Fruit fly (Drosophila melanogaster): ENCODE results near the gene Nepl17.

Nepl17 gene

DNA sequence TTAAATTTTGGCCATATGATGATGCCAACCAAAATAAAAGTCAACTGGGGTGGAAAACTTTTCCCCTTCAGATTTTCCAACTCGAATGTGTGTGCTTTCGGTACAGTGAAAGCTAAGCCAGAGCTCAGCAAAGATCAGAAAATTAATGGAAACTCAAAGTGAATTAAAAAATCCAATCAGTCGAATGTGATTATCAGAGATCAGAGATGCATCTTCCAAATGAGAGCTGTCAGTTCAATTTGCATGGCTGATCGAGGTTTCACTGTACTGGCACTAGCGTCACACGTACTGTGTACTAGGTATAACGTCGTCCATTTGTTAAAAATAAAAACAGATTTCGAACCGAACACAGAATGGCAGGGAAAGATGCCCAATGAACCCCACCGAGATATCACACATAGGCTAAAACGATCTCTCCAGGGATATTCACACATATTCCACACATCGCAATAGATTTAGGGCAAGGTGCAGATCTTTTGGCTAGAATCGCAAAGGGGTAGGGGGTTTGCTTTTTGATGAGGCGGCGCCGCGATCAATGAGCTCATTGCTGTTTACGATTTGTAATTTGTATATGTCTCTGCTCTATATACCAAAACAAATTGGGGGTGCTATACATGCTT, 32.2 kb downstream of the Nepl17 start (continued):
- TF ChIP-seq nau (GFP tag; optimal IDR thresholded peaks at IDR 0.05) (peak; percentile 36), CG13424 (tag; optimal IDR thresholded peaks at IDR 0.05) (peak; percentile 75), CG4328 (GFP tag; optimal IDR thresholded peaks at IDR 0.05) (peak; percentile 8), maf-S (GFP tag; optimal IDR thresholded peaks at IDR 0.05) (peak; percentile 68), kni (GFP tag; optimal IDR thresholded peaks at IDR 0.05) (no peak), CG5953 (GFP tag; IDR thresholded peaks at IDR 0.05) (peak; percentile 66), dmrt99B (tag; optimal IDR thresholded peaks at IDR 0.05) (peak; percentile 71), BtbVII (GFP tag; optimal IDR thresholded peaks at IDR 0.05) (peak; percentile 30), CG8944 (GFP tag; optimal IDR thresholded peaks at IDR 0.05) (peak; percentile 66), tna (GFP tag; IDR thresholded peaks at IDR 0.05; ENCODE audit: partially characterized antibody) (no peak), Deaf1 (tag; optimal IDR thresholded peaks at IDR 0.05) (no peak), bcd (GFP tag; optimal IDR thresholded peaks at IDR 0.05) (peak; percentile 76), Fer2 (tag; optimal IDR thresholded peaks at IDR 0.05) (peak; percentile 46), CG1792 (GFP tag; optimal IDR thresholded peaks at IDR 0.05) (peak; percentile 40), cwo (GFP tag; optimal IDR thresholded peaks at IDR 0.05) (peak; percentile 6), ATbp (GFP tag; optimal IDR thresholded peaks at IDR 0.05) (peak; percentile 61), ac (GFP tag; optimal IDR thresholded peaks at IDR 0.05) (no peak), CG14014 (GFP tag; IDR thresholded peaks at IDR 0.05) (peak; percentile 81), Ets97D (GFP tag; optimal IDR thresholded peaks at IDR 0.05) (peak; percentile 32), Doc2 (GFP tag; IDR thresholded peaks at IDR 0.05) (0 out of 2 replicates have a peak, but pooled peaks have one; percentile 35), gro (GFP tag; optimal IDR thresholded peaks at IDR 0.05) (peak; percentile 85), dpn (GFP tag; optimal IDR thresholded peaks at IDR 0.05) (peak; percentile 84 to 88), gce (GFP tag; IDR thresholded peaks at IDR 0.05) (peak; percentile 65; the same call in 1 of the 3 replicates), tap (tag; optimal IDR thresholded peaks at IDR 0.05) (peak; percentile 57), jing (GFP tag; optimal IDR thresholded peaks at IDR 0.05) (peak; percentile 62), CG6791 (GFP tag; IDR thresholded peaks at IDR 0.05; ENCODE audit: partially characterized antibody) (no peak), CG2202 (tag; optimal IDR thresholded peaks at IDR 0.05) (peak; percentile 21), CG3847 (GFP tag; IDR thresholded peaks at IDR 0.05) (peak; percentile 80), sr (GFP tag; IDR thresholded peaks at IDR 0.05) (peak; percentile 54; the same call in 2 of the 3 replicates), Dref (GFP tag; IDR thresholded peaks at IDR 0.05) (0 out of 2 replicates have a peak, but pooled peaks have one; percentile 10), Gsc (GFP tag; IDR thresholded peaks at IDR 0.05) (no peak), Bteb2 (GFP tag; optimal IDR thresholded peaks at IDR 0.05) (peak; percentile 81), mam (GFP tag; optimal IDR thresholded peaks at IDR 0.05) (peak; percentile 87), Xrp1 (GFP tag; IDR thresholded peaks at IDR 0.05) (peak; percentile 68), ind (GFP tag; optimal IDR thresholded peaks at IDR 0.05) (peak; percentile 85), Dp (GFP tag; optimal IDR thresholded peaks at IDR 0.05) (no peak), Meics (GFP tag; optimal IDR thresholded peaks at IDR 0.05) (peak; percentile 67), CG32772 (GFP tag; IDR thresholded peaks at IDR 0.05) (peak; percentile 86), Poxn (GFP tag; IDR thresholded peaks at IDR 0.05) (no peak), D (optimal IDR thresholded peaks at IDR 0.05) (no peak), D (GFP tag; optimal IDR thresholded peaks at IDR 0.05) (peak; percentile 21), CG12219 (GFP tag; optimal IDR thresholded peaks at IDR 0.05) (peak; percentile 73), org-1 (GFP tag; optimal IDR thresholded peaks at IDR 0.05) (peak; percentile 53), Dll (GFP tag; IDR thresholded peaks at IDR 0.05; ENCODE audit: partially characterized antibody) (no peak), usp (GFP tag; optimal IDR thresholded peaks at IDR 0.05) (no peak), Neu2 (GFP tag; optimal IDR thresholded peaks at IDR 0.05; ENCODE audit: borderline replicate concordance) (no peak), CG9876 (GFP tag; optimal IDR thresholded peaks at IDR 0.05) (peak; percentile 67), Bdp1 (GFP tag; optimal IDR thresholded peaks at IDR 0.05) (peak; percentile 21), CG14860 (GFP tag; IDR thresholded peaks at IDR 0.05; ENCODE audit: partially characterized antibody) (no peak), Fer1 (GFP tag; optimal IDR thresholded peaks at IDR 0.05) (no peak)
